Fruit fly (Drosophila melanogaster): ENCODE results near the gene 140up.

- TF ChIP-seq CkIIα-i1 (GFP tag; IDR thresholded peaks at IDR 0.05): no peak
- TF ChIP-seq HLHmδ (GFP tag; optimal IDR thresholded peaks at IDR 0.05): no peak
- TF ChIP-seq hb (GFP tag; IDR thresholded peaks at IDR 0.05; ENCODE audit: partially characterized antibody): no peak
- TF ChIP-seq Sry-δ (GFP tag; optimal IDR thresholded peaks at IDR 0.05): no peak
- no peak for TF ChIP-seq Spps (tag; optimal IDR thresholded peaks at IDR 0.05)
Measured at dm6 chr3R:14097980-14098379, 27.4 kb downstream of the 140up start, which contains the start of gene CG9920.

Data from whole organism, embryonic.